Worm (Caenorhabditis elegans) whole organism, late embryonic: Measurements from ENCODE around the gene ZK896.5.

Experiments
- C08G9.2 ChIP-seq: sonication (generic microtip); optimal IDR thresholded peaks from 2 replicates; lab custom pipeline; 2016; ENCODE audit warnings: mild to moderate bottlenecking, missing genetic modification characterization, moderate library complexity, missing compliant biosample characterization
- C38D4.7 ChIP-seq: fragments of 200-800 bp; sonication (Bioruptor generic); optimal IDR thresholded peaks from 2 replicates; lab custom pipeline; 2018; ENCODE audit warnings: mild to moderate bottlenecking, missing genetic modification characterization, moderate library complexity, missing compliant biosample characterization
- K02D7.2 ChIP-seq: sonication (generic microtip); optimal IDR thresholded peaks from 2 replicates; lab custom pipeline; 2017; ENCODE audit warnings: mild to moderate bottlenecking, missing genetic modification characterization, missing compliant biosample characterization
- ceh-14 ChIP-seq: sonication (generic microtip); optimal IDR thresholded peaks from 2 replicates; lab custom pipeline; 2016; ENCODE audit warnings: missing genotype, missing genetic modification characterization, missing compliant biosample characterization
- ceh-18 ChIP-seq: sonication (generic microtip); optimal IDR thresholded peaks from 2 replicates; lab custom pipeline; 2016; ENCODE audit warnings: missing genetic modification characterization, missing compliant biosample characterization
- ceh-19 ChIP-seq: fragments of 200-800 bp; sonication (Bioruptor generic); optimal IDR thresholded peaks from 2 replicates; lab custom pipeline; 2018; ENCODE audit warnings: mild to moderate bottlenecking, missing genetic modification characterization, missing compliant biosample characterization
- ceh-48 ChIP-seq: sonication (generic microtip); optimal IDR thresholded peaks from 2 replicates; lab custom pipeline; 2016; ENCODE audit warnings: missing genetic modification characterization, inconsistent platforms, missing compliant biosample characterization
- ceh-6 ChIP-seq: fragments of 200-800 bp; sonication (Bioruptor generic); optimal IDR thresholded peaks from 2 replicates; lab custom pipeline; 2018; ENCODE audit warnings: mild to moderate bottlenecking, missing genetic modification characterization, missing compliant biosample characterization
- ceh-9 ChIP-seq: sonication (generic microtip); optimal IDR thresholded peaks from 2 replicates; lab custom pipeline; 2016; ENCODE audit warnings: mild to moderate bottlenecking, missing genetic modification characterization, inconsistent platforms, missing compliant biosample characterization
- che-1 ChIP-seq: sonication (generic microtip); optimal IDR thresholded peaks from 2 replicates; lab custom pipeline; 2016; ENCODE audit warnings: mild to moderate bottlenecking, missing genetic modification characterization, missing compliant biosample characterization
- dve-1 ChIP-seq: sonication (generic microtip); optimal IDR thresholded peaks from 2 replicates; lab custom pipeline; 2017; ENCODE audit warnings: antibody characterized with exemption, mild to moderate bottlenecking, missing genetic modification characterization, missing compliant biosample characterization
- elt-2 ChIP-seq: sonication (generic microtip); optimal IDR thresholded peaks from 2 replicates; lab custom pipeline; 2016; ENCODE audit warnings: missing genetic modification reagents, missing genetic modification characterization, missing compliant biosample characterization
- elt-4 ChIP-seq: sonication (generic microtip); optimal IDR thresholded peaks from 2 replicates; lab custom pipeline; 2016; ENCODE audit warnings: missing genetic modification characterization, missing compliant biosample characterization
- ets-4 ChIP-seq: sonication (generic microtip); optimal IDR thresholded peaks from 2 replicates; lab custom pipeline; 2016; ENCODE audit warnings: missing genetic modification characterization, missing compliant biosample characterization
- fkh-6 ChIP-seq: sonication (generic microtip); optimal IDR thresholded peaks from 2 replicates; lab custom pipeline; 2016; ENCODE audit warnings: missing genetic modification characterization, missing compliant biosample characterization
- hlh-13 ChIP-seq: fragments of 200-800 bp; sonication (Bioruptor generic); optimal IDR thresholded peaks from 2 replicates; lab custom pipeline; 2018; ENCODE audit warnings: mild to moderate bottlenecking, missing genetic modification characterization, missing compliant biosample characterization
- hlh-15 ChIP-seq: sonication (generic microtip); optimal IDR thresholded peaks from 2 replicates; lab custom pipeline; 2016; ENCODE audit warnings: missing genetic modification characterization, missing compliant biosample characterization
- lin-11 ChIP-seq: fragments of 200-800 bp; sonication (Bioruptor generic); optimal IDR thresholded peaks from 2 replicates; lab custom pipeline; 2018; ENCODE audit warnings: mild to moderate bottlenecking, missing genetic modification characterization, missing compliant biosample characterization
- madf-2 ChIP-seq: sonication (generic microtip); optimal IDR thresholded peaks from 2 replicates; lab custom pipeline; 2017; ENCODE audit warnings: missing genetic modification characterization, missing compliant biosample characterization
- mec-3 ChIP-seq: sonication (generic microtip); optimal IDR thresholded peaks from 2 replicates; lab custom pipeline; 2016; ENCODE audit warnings: borderline replicate concordance, missing genetic modification characterization, missing compliant biosample characterization
- pha-4 ChIP-seq: fragments of 150-350 bp; optimal IDR thresholded peaks from 2 replicates; lab custom pipeline; 2018; ENCODE audit warnings: missing biosample characterization, missing genetic modification reagents, missing genetic modification characterization
- pqm-1 ChIP-seq: sonication (generic microtip); optimal IDR thresholded peaks from 2 replicates; lab custom pipeline; 2016; ENCODE audit warnings: missing genetic modification characterization, missing compliant biosample characterization
- pros-1 ChIP-seq: fragments of 150-350 bp; optimal IDR thresholded peaks from 2 replicates; lab custom pipeline; 2014; ENCODE audit warnings: missing biosample characterization, missing genetic modification reagents, missing genetic modification characterization
- rnt-1 ChIP-seq: sonication (generic microtip); optimal IDR thresholded peaks from 2 replicates; lab custom pipeline; 2016; ENCODE audit warnings: missing genetic modification characterization, missing compliant biosample characterization
- sox-4 ChIP-seq: sonication (generic microtip); optimal IDR thresholded peaks from 2 replicates; lab custom pipeline; 2017; ENCODE audit warnings: mild to moderate bottlenecking, missing genetic modification characterization, inconsistent platforms, missing compliant biosample characterization
- unc-55 ChIP-seq: sonication (generic microtip); optimal IDR thresholded peaks from 2 replicates; lab custom pipeline; 2017; ENCODE audit warnings: missing biosample characterization, missing genetic modification reagents, missing genetic modification characterization

Gene ZK896.5

DNA sequence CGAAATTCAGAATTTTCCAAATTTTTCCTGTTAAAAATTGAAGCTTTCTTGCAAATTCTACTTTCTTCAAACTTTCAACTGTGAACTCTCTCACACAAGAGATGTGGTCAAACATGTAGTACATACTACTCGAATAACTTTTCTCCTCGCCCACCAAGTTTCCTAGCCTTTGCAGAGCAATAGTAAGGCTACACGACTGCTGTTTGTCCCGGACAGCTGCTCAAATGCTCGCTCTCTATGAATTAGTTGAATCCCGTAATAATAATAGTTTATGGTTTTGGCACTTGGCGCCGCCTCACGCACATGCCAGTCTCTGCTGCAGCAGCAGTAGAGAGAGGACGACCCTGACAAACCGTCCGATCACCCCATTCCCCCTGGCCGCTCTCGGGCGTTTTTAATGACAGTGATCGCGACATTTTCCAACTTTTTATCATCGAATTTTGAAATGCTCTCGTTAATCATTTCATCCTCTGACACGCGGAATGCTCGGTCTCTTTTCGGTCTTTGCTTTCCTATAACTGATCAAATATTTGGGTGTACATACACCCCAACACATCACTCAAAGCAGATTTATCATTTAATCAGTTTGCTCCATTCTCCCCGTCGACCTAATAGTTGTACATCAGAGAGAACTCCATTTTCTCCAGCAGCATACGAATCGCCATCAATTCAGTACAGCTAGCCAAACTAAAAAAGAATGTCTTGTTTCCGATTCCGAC is 45.6 kb downstream of the ZK896.5 start:
- TF ChIP-seq C08G9.2 (tag; lab: Kevin White, UChicago) (no peak), elt-2 (tag; lab: Kevin White, UChicago) (peak; percentile 8), ceh-14 (tag; lab: Kevin White, UChicago) (no peak)

DNA sequence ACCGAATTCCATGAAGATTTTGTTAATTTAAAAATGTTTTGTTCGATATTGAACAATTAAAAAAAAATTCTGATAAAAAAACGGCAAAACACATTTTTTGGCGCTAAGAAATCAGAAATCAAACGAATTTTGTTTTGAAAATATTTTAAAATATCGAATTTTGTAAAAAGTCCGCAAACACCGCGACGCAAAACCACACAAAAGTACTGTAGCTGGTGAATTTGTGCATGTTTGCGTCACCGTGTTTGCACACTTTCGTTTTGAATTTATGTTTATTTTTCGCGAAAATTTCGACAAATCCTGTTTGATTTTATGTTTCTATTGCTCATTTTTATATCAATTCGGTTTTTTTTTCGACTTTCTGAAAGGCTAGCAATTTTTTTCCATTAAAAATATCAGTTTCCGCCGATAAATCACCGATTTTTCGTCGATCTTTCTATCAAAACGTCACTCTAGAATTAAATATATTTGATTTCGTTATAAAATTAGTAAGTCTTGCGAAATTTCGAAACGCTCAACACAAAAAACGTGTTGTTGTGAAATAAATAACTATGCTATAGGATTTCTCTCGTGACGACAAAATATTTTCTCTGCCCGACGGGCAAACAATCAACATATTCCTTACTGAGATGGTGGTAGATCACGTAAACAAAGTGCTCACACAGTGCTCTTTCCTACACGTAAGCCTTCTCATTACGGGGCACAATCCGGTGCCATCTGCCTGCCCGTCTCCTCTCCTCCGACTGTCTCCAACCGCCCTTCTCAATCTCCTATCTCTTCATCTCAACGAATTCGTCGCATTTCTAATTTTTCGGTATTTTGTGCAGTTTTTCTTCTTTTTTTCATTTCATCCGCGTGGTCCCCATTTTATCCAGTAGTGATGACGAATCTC is 47.6 kb downstream of the ZK896.5 start:
- no peak for TF ChIP-seq hlh-15 (tag; lab: Kevin White, UChicago)
- TF ChIP-seq sox-4, result no peak
- TF ChIP-seq ceh-19 (GFP tag; lab: Kevin White, UChicago), result no peak
- no peak for TF ChIP-seq elt-4 (tag; lab: Kevin White, UChicago)
- no peak for TF ChIP-seq C38D4.7 (GFP tag; lab: Kevin White, UChicago)
- no peak for TF ChIP-seq unc-55 (GFP tag; lab: Kevin White, UChicago)
- TF ChIP-seq dve-1 (tag; lab: Kevin White, UChicago), result no peak
- TF ChIP-seq K02D7.2 (tag; lab: Kevin White, UChicago), result no peak
- TF ChIP-seq hlh-13, result no peak
- no peak for TF ChIP-seq che-1 (tag; lab: Kevin White, UChicago)
- no peak for TF ChIP-seq pqm-1 (tag; lab: Kevin White, UChicago)
- TF ChIP-seq ceh-9 (tag; lab: Kevin White, UChicago), result no peak
- TF ChIP-seq mec-3 (tag; lab: Kevin White, UChicago), result no peak
- TF ChIP-seq pros-1 (tag; lab: Kevin White, UChicago), result no peak
- TF ChIP-seq madf-2, result no peak
- TF ChIP-seq rnt-1 (tag; lab: Kevin White, UChicago), result no peak
- TF ChIP-seq lin-11 (tag; lab: Kevin White, UChicago), result no peak
- TF ChIP-seq ets-4, result no peak
- no peak for TF ChIP-seq ceh-18

DNA sequence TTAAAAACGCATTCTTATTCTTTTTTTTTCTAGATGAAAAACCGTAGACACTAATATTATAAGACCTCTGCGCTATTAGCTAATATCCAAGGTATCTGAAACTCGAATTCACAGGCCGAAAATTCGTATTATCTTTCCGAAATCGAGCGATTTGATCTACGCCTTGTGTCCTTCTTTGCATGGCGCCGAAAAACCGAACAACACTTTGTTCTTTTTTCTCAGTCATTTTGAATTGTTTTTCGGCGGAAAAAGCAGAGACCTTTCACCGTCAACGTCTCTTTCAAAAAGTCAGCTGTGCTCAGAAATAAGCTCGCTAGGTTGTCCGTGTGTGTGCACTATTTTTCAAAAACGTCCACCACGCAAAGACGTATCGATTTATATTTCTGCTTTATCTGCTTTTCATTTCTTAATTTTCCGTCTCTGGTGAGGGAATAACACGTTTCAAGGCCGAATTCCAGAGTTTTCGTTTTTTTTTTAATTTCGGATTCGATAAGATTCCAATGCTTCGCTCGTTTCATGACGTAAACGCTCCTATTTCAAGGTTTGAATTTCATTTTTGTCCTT is 48.5 kb downstream of the ZK896.5 start:
- TF ChIP-seq ceh-48 (peak; percentile 49), ceh-6 (GFP tag; lab: Kevin White, UChicago) (no peak), fkh-6 (tag; lab: Kevin White, UChicago) (no peak), pha-4 (tag; lab: Kevin White, UChicago) (no peak)
